Fruit fly (Drosophila melanogaster) whole organism, pupa: ENCODE results near the gene rst.

Source experiments
- CG10348 ChIP-seq: fragments of 200-800 bp; sonication (Bioruptor generic); IDR thresholded peaks from 2 replicates; pipeline ENCODE4 v1.3.6; 2022; ENCODE audit warnings: missing biosample characterization, missing genetic modification characterization
- CG12605 ChIP-seq: fragments of 200-800 bp; sonication (Bioruptor generic); IDR thresholded peaks from 2 replicates; pipeline ENCODE4 v1.3.6; 2022; ENCODE audit warnings: missing biosample characterization, missing genetic modification characterization
- CG13204 ChIP-seq: fragments of 200-800 bp; sonication (Bioruptor generic); optimal IDR thresholded peaks from 2 replicates; lab custom pipeline; 2018; ENCODE audit warnings: missing biosample characterization, mild to moderate bottlenecking, missing genetic modification characterization, moderate library complexity
- CG14655 ChIP-seq: fragments of 200-800 bp; sonication (Bioruptor generic); optimal IDR thresholded peaks from 3 replicates; lab custom pipeline; 2017; ENCODE audit warnings: mild to moderate bottlenecking, missing biosample characterization, missing genetic modification reagents, missing genetic modification characterization
- CG15710 ChIP-seq: fragments of 200-800 bp; sonication (Bioruptor generic); optimal IDR thresholded peaks from 2 replicates; lab custom pipeline; 2018; ENCODE audit warnings: missing biosample characterization, mild to moderate bottlenecking, missing genetic modification characterization, moderate library complexity
- CG17806 ChIP-seq: fragments of 200-800 bp; sonication (Bioruptor generic); optimal IDR thresholded peaks from 2 replicates; lab custom pipeline; 2018; ENCODE audit warnings: missing biosample characterization, mild to moderate bottlenecking, missing genetic modification characterization, moderate library complexity
- CG32121 ChIP-seq: fragments of 200-800 bp; sonication (Bioruptor generic); IDR thresholded peaks from 2 replicates; pipeline ENCODE4 v1.3.6; 2022; ENCODE audit warnings: missing biosample characterization, missing genetic modification characterization
- CG34367 ChIP-seq: fragments of 200-800 bp; sonication (Bioruptor generic); optimal IDR thresholded peaks from 2 replicates; lab custom pipeline; 2018; ENCODE audit warnings: missing biosample characterization, mild to moderate bottlenecking, missing genetic modification characterization
- CG8159 ChIP-seq: fragments of 200-800 bp; sonication (Bioruptor generic); optimal IDR thresholded peaks from 3 replicates; lab custom pipeline; 2018; ENCODE audit warnings: missing biosample characterization, mild to moderate bottlenecking, missing genetic modification characterization, moderate library complexity
- CG9948 ChIP-seq: fragments of 200-800 bp; sonication (Bioruptor generic); optimal IDR thresholded peaks from 2 replicates; lab custom pipeline; 2018; ENCODE audit warnings: missing biosample characterization, mild to moderate bottlenecking, missing genetic modification characterization, moderate library complexity
- D1 ChIP-seq: fragments of 200-800 bp; sonication (Bioruptor generic); optimal IDR thresholded peaks from 2 replicates; lab custom pipeline; 2018; ENCODE audit warnings: missing biosample characterization, mild to moderate bottlenecking, missing genetic modification characterization, moderate library complexity
- EcR ChIP-seq: fragments of 200-800 bp; sonication (Bioruptor generic); optimal IDR thresholded peaks from 3 replicates; lab custom pipeline; 2019; ENCODE audit warnings: missing biosample characterization, missing genetic modification characterization, mild to moderate bottlenecking, moderate library complexity, missing genetic modification reagents
- fd96Ca ChIP-seq: fragments of 200-800 bp; sonication (Bioruptor generic); IDR thresholded peaks from 3 replicates; pipeline ENCODE4 v1.3.6; 2022; ENCODE audit warnings: missing biosample characterization, missing genetic modification characterization
- gl ChIP-seq: fragments of 200-800 bp; sonication (Bioruptor generic); optimal IDR thresholded peaks from 2 replicates; lab custom pipeline; 2018; ENCODE audit warnings: missing biosample characterization, mild to moderate bottlenecking, missing genetic modification characterization

dm6 chrX:3018670-3019069 is 45.0 kb upstream of the rst start:
- TF ChIP-seq CG34367 (tag; lab: Kevin White, UChicago): peak; percentile 92
- peak; percentile 95 for TF ChIP-seq CG17806 (tag; lab: Kevin White, UChicago)
- TF ChIP-seq CG10348 (GFP tag; lab: Robert Waterston, UW): no peak
- peak; percentile 86 for TF ChIP-seq CG32121 (GFP tag; lab: Robert Waterston, UW)
- peak; percentile 82 for TF ChIP-seq CG12605 (GFP tag; lab: Robert Waterston, UW)
- TF ChIP-seq CG14655 (GFP tag; lab: Kevin White, UChicago): peak; percentile 91
- peak; percentile 83 for TF ChIP-seq CG13204
- TF ChIP-seq D1 (tag; lab: Kevin White, UChicago): peak; percentile 64
- peak; percentile 81 for TF ChIP-seq gl (tag; lab: Kevin White, UChicago)
- TF ChIP-seq EcR (GFP tag; lab: Kevin White, UChicago): peak; percentile 46
- TF ChIP-seq CG8159: peak; percentile 95
- peak; percentile 94 for TF ChIP-seq CG9948
- peak; percentile 83 for TF ChIP-seq fd96Ca (GFP tag; lab: Robert Waterston, UW)
- TF ChIP-seq CG15710 (tag; lab: Kevin White, UChicago): peak; percentile 96
